Worm (Caenorhabditis elegans): ENCODE results near the gene C34C6.10.

ce11 chrII:8670835-8671234 is 24.8 kb downstream of the C34C6.10 start:
- TF ChIP-seq ztf-26 (tag; optimal IDR thresholded peaks at IDR 0.05) (no peak), ceh-27 (GFP tag; optimal IDR thresholded peaks at IDR 0.05) (no peak), gei-17 (GFP tag; optimal IDR thresholded peaks at IDR 0.05) (no peak), ets-4 (GFP tag; optimal IDR thresholded peaks at IDR 0.05) (no peak), unc-130 (GFP tag; optimal IDR thresholded peaks at IDR 0.05) (no peak)
